Worm (Caenorhabditis elegans) whole organism, L3 larva: ENCODE data around the gene sra-3.

Experiments used
- R02D3.7 ChIP-seq: fragments of 150-350 bp; optimal IDR thresholded peaks from 2 replicates; lab custom pipeline; 2014; ENCODE audit warnings: missing biosample characterization, missing genetic modification characterization
- ceh-82 ChIP-seq: fragments of 150-350 bp; optimal IDR thresholded peaks from 2 replicates; lab custom pipeline; 2014; ENCODE audit warnings: missing biosample characterization, missing genetic modification characterization
- elt-3 ChIP-seq, 3 experiments: fragments of 150-350 bp in 1 of 3; sonication (generic microtip) in 2 of 3; optimal IDR thresholded peaks; 2 replicates in 2 of 3; 4 replicates in 1 of 3; lab custom pipeline; 2014 to 2017; ENCODE audit warnings: missing biosample characterization in 3 of 3, missing genetic modification characterization in 3 of 3
- fkh-10 ChIP-seq: sonication (generic microtip); optimal IDR thresholded peaks from 2 replicates; lab custom pipeline; 2017; ENCODE audit warnings: missing biosample characterization, missing genetic modification reagents, missing genetic modification characterization
- nhr-28 ChIP-seq: fragments of 150-350 bp; optimal IDR thresholded peaks from 2 replicates; lab custom pipeline; 2014; ENCODE audit warnings: missing biosample characterization, missing genetic modification characterization

DNA sequence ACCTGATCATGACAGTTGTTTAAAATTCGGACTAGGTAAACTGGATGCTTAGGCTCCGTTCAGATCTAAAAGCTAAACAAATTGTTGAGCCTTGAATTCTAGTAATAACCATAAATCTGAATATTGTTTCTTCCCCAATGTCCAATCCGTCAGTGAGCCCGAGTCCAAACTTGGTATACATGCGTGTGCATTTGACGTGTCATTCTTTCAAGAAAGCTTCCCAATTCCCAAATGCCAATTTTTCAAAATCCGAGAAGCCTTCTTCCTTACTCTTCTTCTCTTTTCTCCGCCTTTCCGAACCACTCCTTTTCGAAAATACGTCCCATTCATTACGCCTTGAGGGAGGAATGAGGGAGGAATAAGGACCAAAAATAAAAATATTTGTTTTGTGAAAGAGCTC is 36.1 kb upstream of the sra-3 start:
- no peak for TF ChIP-seq R02D3.7
- no peak for TF ChIP-seq ceh-82 (tag; lab: Kevin White, UChicago)
- no peak for TF ChIP-seq nhr-28
- no peak for TF ChIP-seq elt-3 (tag; optimal IDR thresholded peaks at IDR 0.05; lab: Kevin White, UChicago)
- no peak for TF ChIP-seq fkh-10
